Fruit fly (Drosophila melanogaster) whole organism, embryonic: Measurements from ENCODE around the gene CG43446.
A peak's percentile ranks its signal among the peaks of the same experiment; 100 is the strongest.

ENCODE experiments used
- Atf-2 ChIP-seq: fragments of 200-800 bp; sonication (Bioruptor generic); optimal IDR thresholded peaks from 2 replicates; lab custom pipeline; 2016; ENCODE audit warnings: missing biosample characterization, missing genetic modification characterization
- Bgb ChIP-seq: fragments of 200-800 bp; sonication (Bioruptor generic); IDR thresholded peaks from 2 replicates; pipeline ENCODE4 v1.3.6; 2022; ENCODE audit warnings: missing biosample characterization, missing genetic modification characterization; ENCODE audit not compliant: partially characterized antibody
- CG10979 ChIP-seq: fragments of 200-800 bp; sonication (Bioruptor generic); optimal IDR thresholded peaks from 2 replicates; lab custom pipeline; 2018; ENCODE audit warnings: missing biosample characterization, mild to moderate bottlenecking, missing genetic modification characterization, moderate library complexity
- CG11247 ChIP-seq: fragments of 200-800 bp; sonication (Bioruptor generic); IDR thresholded peaks from 2 replicates; pipeline ENCODE4 v1.3.6; 2022; ENCODE audit warnings: missing biosample characterization, missing genetic modification characterization
- CG12942 ChIP-seq: fragments of 200-800 bp; sonication (Bioruptor generic); optimal IDR thresholded peaks from 3 replicates; lab custom pipeline; 2016; ENCODE audit warnings: missing biosample characterization, missing genetic modification characterization
- CG15696 ChIP-seq: fragments of 200-800 bp; sonication (Bioruptor generic); optimal IDR thresholded peaks from 2 replicates; lab custom pipeline; 2019; ENCODE audit warnings: missing biosample characterization, mild to moderate bottlenecking, missing genetic modification characterization, moderate library complexity
- CG17328 ChIP-seq: fragments of 200-800 bp; sonication (Bioruptor generic); IDR thresholded peaks from 2 replicates; pipeline ENCODE4 v1.3.6; 2022; ENCODE audit warnings: missing biosample characterization, missing genetic modification characterization
- CG30020 ChIP-seq: fragments of 200-800 bp; optimal IDR thresholded peaks from 2 replicates; lab custom pipeline; 2019; ENCODE audit warnings: missing biosample characterization, mild to moderate bottlenecking, missing genetic modification characterization, moderate library complexity
- CG31388 ChIP-seq: fragments of 200-800 bp; sonication (Bioruptor generic); optimal IDR thresholded peaks from 2 replicates; lab custom pipeline; 2016; ENCODE audit warnings: missing biosample characterization, missing genetic modification characterization
- CG34376 ChIP-seq: fragments of 200-800 bp; sonication (Bioruptor generic); optimal IDR thresholded peaks from 2 replicates; lab custom pipeline; 2018; ENCODE audit warnings: missing biosample characterization, mild to moderate bottlenecking, missing genetic modification characterization
- CG34422 ChIP-seq: fragments of 200-800 bp; sonication (Bioruptor generic); IDR thresholded peaks from 3 replicates; pipeline ENCODE4 v1.3.6; 2022; ENCODE audit warnings: missing biosample characterization, missing genetic modification characterization
- CG4617 ChIP-seq: fragments of 200-800 bp; sonication (Bioruptor generic); optimal IDR thresholded peaks from 3 replicates; lab custom pipeline; 2016; ENCODE audit warnings: missing biosample characterization, missing genetic modification characterization, borderline replicate concordance
- CG4730 ChIP-seq: fragments of 200-800 bp; sonication (Bioruptor generic); IDR thresholded peaks from 2 replicates; pipeline ENCODE4 v1.3.6; 2022; ENCODE audit warnings: missing biosample characterization, missing genetic modification characterization
- CG4854 ChIP-seq: fragments of 200-800 bp; sonication (Bioruptor generic); optimal IDR thresholded peaks from 2 replicates; lab custom pipeline; 2016; ENCODE audit warnings: missing biosample characterization, missing genetic modification characterization, inconsistent platforms
- CG6175 ChIP-seq: fragments of 200-800 bp; sonication (Bioruptor generic); IDR thresholded peaks from 3 replicates; pipeline ENCODE4 v1.3.6; 2022; ENCODE audit warnings: missing biosample characterization, missing genetic modification characterization
- CG6791 ChIP-seq: fragments of 200-800 bp; sonication (Bioruptor generic); IDR thresholded peaks from 3 replicates; pipeline ENCODE4 v1.3.6; 2022; ENCODE audit warnings: missing biosample characterization, missing genetic modification characterization; ENCODE audit not compliant: partially characterized antibody
- CG7963 ChIP-seq: fragments of 200-800 bp; sonication (Bioruptor generic); IDR thresholded peaks from 3 replicates; pipeline ENCODE4 v1.3.6; 2022; ENCODE audit warnings: missing biosample characterization, missing genetic modification characterization; ENCODE audit not compliant: partially characterized antibody
- CG8388 ChIP-seq: fragments of 200-800 bp; sonication (Bioruptor generic); optimal IDR thresholded peaks from 2 replicates; lab custom pipeline; 2019; ENCODE audit warnings: missing biosample characterization, mild to moderate bottlenecking, missing genetic modification characterization, moderate library complexity
- CrebB ChIP-seq: fragments of 200-800 bp; sonication (Bioruptor generic); optimal IDR thresholded peaks from 3 replicates; lab custom pipeline; 2018; ENCODE audit warnings: missing biosample characterization, mild to moderate bottlenecking, missing genetic modification characterization
- Dip2 ChIP-seq: fragments of 200-800 bp; sonication (Bioruptor generic); IDR thresholded peaks from 2 replicates; pipeline ENCODE4 v1.3.6; 2022; ENCODE audit warnings: missing biosample characterization, missing genetic modification characterization
- Fer3 ChIP-seq: fragments of 200-800 bp; sonication (Bioruptor generic); optimal IDR thresholded peaks from 2 replicates; lab custom pipeline; 2018; ENCODE audit warnings: missing biosample characterization, mild to moderate bottlenecking, missing genetic modification characterization, moderate library complexity
- Gug ChIP-seq: fragments of 200-800 bp; sonication (Bioruptor generic); IDR thresholded peaks from 4 replicates; pipeline ENCODE4 v1.3.6; 2022; ENCODE audit warnings: missing biosample characterization, missing genetic modification characterization
- MBD-R2 ChIP-seq: fragments of 200-800 bp; sonication (Bioruptor generic); IDR thresholded peaks from 2 replicates; pipeline ENCODE4 v1.3.6; 2022; ENCODE audit warnings: missing biosample characterization, missing genetic modification characterization
- Mad ChIP-seq: fragments of 200-800 bp; sonication (Bioruptor generic); optimal IDR thresholded peaks from 2 replicates; lab custom pipeline; 2016; ENCODE audit warnings: missing biosample characterization, missing genetic modification characterization
- Med ChIP-seq: fragments of 200-800 bp; sonication (Bioruptor generic); peaks from one replicate; lab custom pipeline; 2016; ENCODE audit warnings: missing biosample characterization, missing genetic modification characterization, mild to moderate bottlenecking, inconsistent platforms, moderate library complexity
- NK7.1 ChIP-seq: fragments of 200-800 bp; sonication (Bioruptor generic); optimal IDR thresholded peaks from 3 replicates; lab custom pipeline; 2016; ENCODE audit warnings: missing biosample characterization, missing genetic modification characterization
- Six4 ChIP-seq: fragments of 200-800 bp; sonication (Bioruptor generic); optimal IDR thresholded peaks from 2 replicates; lab custom pipeline; 2016; ENCODE audit warnings: missing biosample characterization, missing genetic modification characterization
- Sox102F ChIP-seq: fragments of 200-800 bp; sonication (Bioruptor generic); optimal IDR thresholded peaks from 2 replicates; lab custom pipeline; 2018; ENCODE audit warnings: missing biosample characterization, mild to moderate bottlenecking, missing genetic modification characterization, moderate library complexity
- TFAM ChIP-seq: fragments of 200-800 bp; sonication (Bioruptor generic); optimal IDR thresholded peaks from 2 replicates; lab custom pipeline; 2017; ENCODE audit warnings: missing biosample characterization, missing genetic modification characterization, inconsistent platforms
- YL-1 ChIP-seq: fragments of 200-800 bp; sonication (Bioruptor generic); optimal IDR thresholded peaks from 3 replicates; lab custom pipeline; 2017; ENCODE audit warnings: missing biosample characterization, mild to moderate bottlenecking, missing genetic modification characterization
- ash1 ChIP-seq: fragments of 200-800 bp; sonication (Bioruptor generic); optimal IDR thresholded peaks from 2 replicates; lab custom pipeline; 2018; ENCODE audit warnings: missing biosample characterization, mild to moderate bottlenecking, missing genetic modification characterization
- cwo ChIP-seq: fragments of 200-800 bp; sonication (Bioruptor generic); optimal IDR thresholded peaks from 3 replicates; lab custom pipeline; 2017; ENCODE audit warnings: missing biosample characterization, missing genetic modification characterization, mild to moderate bottlenecking, moderate library complexity, missing genetic modification reagents
- en ChIP-seq: fragments of 200-800 bp; sonication (Bioruptor generic); optimal IDR thresholded peaks from 2 replicates; lab custom pipeline; 2016; ENCODE audit warnings: missing biosample characterization, missing genetic modification characterization
- fru ChIP-seq: fragments of >200 bp; optimal IDR thresholded peaks from 2 replicates; lab custom pipeline; 2017
- inv ChIP-seq: fragments of 200-800 bp; sonication (Bioruptor generic); IDR thresholded peaks from 2 replicates; pipeline ENCODE4 v1.3.6; 2022; ENCODE audit warnings: missing biosample characterization, missing genetic modification characterization; ENCODE audit not compliant: partially characterized antibody
- lbe ChIP-seq: fragments of 200-800 bp; sonication (Bioruptor generic); optimal IDR thresholded peaks from 2 replicates; lab custom pipeline; 2016; ENCODE audit warnings: missing biosample characterization, mild to moderate bottlenecking, missing genetic modification characterization
- lola ChIP-seq, 3 experiments: fragments of >200 bp in 2 of 3; fragments of 200-800 bp in 1 of 3; sonication (Bioruptor generic) in 1 of 3; optimal IDR thresholded peaks; 2 replicates each; lab custom pipeline; 2017 to 2019; ENCODE audit warnings: missing biosample characterization in 3 of 3, missing genetic modification characterization in 3 of 3, mild to moderate bottlenecking in 1 of 3, moderate library complexity in 1 of 3
- lov ChIP-seq, 2 experiments: fragments of 200-800 bp in 1 of 2; fragments of >200 bp in 1 of 2; sonication (Bioruptor generic) in 1 of 2; IDR thresholded peaks in 1 of 2; optimal IDR thresholded peaks in 1 of 2; 2 replicates in 1 of 2; 3 replicates in 1 of 2; pipeline versions ENCODE4 v1.3.6 to Lab custom; 2017 to 2022; ENCODE audit warnings: missing biosample characterization in 1 of 2, missing genetic modification characterization in 1 of 2
- pfk ChIP-seq: fragments of 200-800 bp; sonication (Bioruptor generic); optimal IDR thresholded peaks from 2 replicates; lab custom pipeline; 2018; ENCODE audit warnings: missing biosample characterization, mild to moderate bottlenecking, missing genetic modification characterization, moderate library complexity
- pzg ChIP-seq: fragments of 200-800 bp; sonication (Bioruptor generic); optimal IDR thresholded peaks from 3 replicates; lab custom pipeline; 2018; ENCODE audit warnings: missing biosample characterization, mild to moderate bottlenecking, missing genetic modification characterization, moderate library complexity
- ro ChIP-seq: fragments of 200-800 bp; sonication (Bioruptor generic); IDR thresholded peaks from 2 replicates; pipeline ENCODE4 v1.3.6; 2022; ENCODE audit warnings: missing biosample characterization, missing genetic modification characterization
- sc ChIP-seq, 3 experiments: fragments of >200 bp in 2 of 3; fragments of 200-800 bp in 1 of 3; sonication (Bioruptor generic) in 1 of 3; optimal IDR thresholded peaks; 2 replicates in 2 of 3; 3 replicates in 1 of 3; lab custom pipeline; 2017; ENCODE audit warnings: mild to moderate bottlenecking in 1 of 3, missing biosample characterization in 1 of 3, missing genetic modification characterization in 1 of 3, missing genetic modification reagents in 1 of 3
- sim ChIP-seq: fragments of 200-800 bp; sonication (Bioruptor generic); IDR thresholded peaks from 2 replicates; pipeline ENCODE4 v1.3.6; 2022; ENCODE audit warnings: missing biosample characterization, missing genetic modification characterization
- unpg ChIP-seq: fragments of 200-800 bp; sonication (Bioruptor generic); optimal IDR thresholded peaks from 3 replicates; lab custom pipeline; 2018; ENCODE audit warnings: missing biosample characterization, mild to moderate bottlenecking, missing genetic modification characterization, moderate library complexity
- vfl ChIP-seq: fragments of 200-800 bp; sonication (Bioruptor generic); optimal IDR thresholded peaks from 2 replicates; lab custom pipeline; 2016; ENCODE audit warnings: missing biosample characterization, missing genetic modification characterization
- vnd ChIP-seq: fragments of 200-800 bp; sonication (Bioruptor generic); IDR thresholded peaks from 3 replicates; pipeline ENCODE4 v1.3.6; 2022; ENCODE audit warnings: missing biosample characterization, missing genetic modification characterization; ENCODE audit not compliant: partially characterized antibody

Gene CG43446

DNA sequence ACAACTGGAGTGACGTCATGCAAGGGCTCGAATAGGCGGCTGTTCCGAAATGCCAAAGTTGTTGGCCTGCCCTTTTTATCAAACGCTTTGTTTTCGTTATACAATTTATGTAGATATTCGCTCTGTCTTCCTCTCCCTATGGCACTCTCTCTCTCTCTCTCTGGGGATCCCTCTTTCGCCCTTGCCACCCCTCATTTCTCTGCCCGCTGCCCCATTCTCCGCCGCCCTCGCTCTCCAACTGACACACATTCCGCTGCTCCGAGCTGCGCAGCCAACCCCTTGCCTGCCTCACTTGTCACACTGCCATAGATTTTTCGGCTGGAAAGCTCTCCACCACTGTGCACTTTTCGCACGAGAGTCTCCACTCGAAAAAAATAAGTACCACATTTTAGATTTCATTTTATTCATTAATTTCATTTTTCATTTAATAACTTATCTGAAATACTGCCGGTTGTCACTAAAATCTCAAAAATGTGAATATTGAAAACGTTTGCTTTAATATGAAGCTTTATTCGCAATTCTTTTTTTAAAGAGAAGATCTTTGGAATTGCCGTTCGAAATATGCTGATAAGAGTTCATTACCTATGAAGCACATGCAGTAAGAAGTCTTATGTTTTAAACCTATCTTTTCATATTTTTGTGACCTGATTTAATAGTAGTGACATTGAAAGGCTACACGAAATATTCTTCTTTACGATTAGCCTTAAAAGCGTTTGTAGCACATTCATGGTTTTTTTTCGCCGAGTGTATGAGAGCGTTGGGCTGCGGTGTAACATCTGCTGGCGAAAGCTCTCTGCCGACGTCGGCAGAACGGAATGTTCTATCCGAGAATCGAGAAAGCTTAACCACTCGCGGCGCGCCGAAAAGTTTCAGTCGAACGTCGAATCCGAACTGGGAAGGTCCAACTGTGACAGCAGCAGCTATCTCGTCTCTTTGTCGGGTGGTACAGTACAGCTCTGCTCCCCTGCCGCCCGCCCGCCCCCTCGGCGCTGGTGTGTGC lies 30.6 kb downstream of the CG43446 start (continued):
- TF ChIP-seq lbe (GFP tag; lab: Kevin White, UChicago) = peak; percentile 46
- TF ChIP-seq fru (lab: Kevin White, UChicago) = no peak
- peak; percentile 77 for TF ChIP-seq CG4854 (GFP tag; lab: Kevin White, UChicago)
- TF ChIP-seq CG31388 (GFP tag; lab: Kevin White, UChicago) = peak; percentile 2
- no peak for TF ChIP-seq CrebB (tag; lab: Kevin White, UChicago)
- TF ChIP-seq CG4730 (GFP tag; lab: Robert Waterston, UW) = peak; percentile 27; the same call in 1 of the 2 replicates
- TF ChIP-seq sim (GFP tag; lab: Robert Waterston, UW) = no peak
- TF ChIP-seq CG4617 = peak; percentile 48
- peak; percentile 93 for TF ChIP-seq cwo (GFP tag; lab: Kevin White, UChicago)
- TF ChIP-seq CG7963 (GFP tag; lab: Robert Waterston, UW) = no peak
- TF ChIP-seq unpg (GFP tag; lab: Kevin White, UChicago) = peak; percentile 67
- peak; percentile 58 for TF ChIP-seq CG12942 (GFP tag; lab: Kevin White, UChicago)
- peak; percentile 64 for TF ChIP-seq YL-1 (GFP tag; lab: Kevin White, UChicago)
- peak; percentile 49; the same call in 1 of the 2 replicates for TF ChIP-seq ro (GFP tag; lab: Robert Waterston, UW)
- TF ChIP-seq Bgb = peak; percentile 69
- peak; percentile 92 for TF ChIP-seq CG34376
- TF ChIP-seq Atf-2 (GFP tag; lab: Kevin White, UChicago) = peak; percentile 76
- no peak for TF ChIP-seq sc (optimal IDR thresholded peaks at IDR 0.05; lab: Kevin White, UChicago)
- peak; percentile 87 for TF ChIP-seq sc (GFP tag; optimal IDR thresholded peaks at IDR 0.05; lab: Kevin White, UChicago)
- peak; percentile 89 for TF ChIP-seq Sox102F
- TF ChIP-seq CG30020 (tag; lab: Kevin White, UChicago) = peak; percentile 53
- peak; percentile 66 for TF ChIP-seq NK7.1 (GFP tag; lab: Kevin White, UChicago)
- peak; percentile 53 for TF ChIP-seq en (GFP tag; lab: Kevin White, UChicago)
- TF ChIP-seq CG17328 (GFP tag; lab: Robert Waterston, UW) = peak; percentile 12; the same call in 1 of the 2 replicates
- peak; percentile 74 for TF ChIP-seq Mad (GFP tag; lab: Kevin White, UChicago)
- peak; percentile 40; the same call in 1 of the 2 replicates for TF ChIP-seq CG11247 (GFP tag; lab: Robert Waterston, UW)
- TF ChIP-seq Fer3 (tag; lab: Kevin White, UChicago) = peak; percentile 80
- TF ChIP-seq Dip2 (GFP tag; lab: Robert Waterston, UW) = no peak
- TF ChIP-seq CG6175 (GFP tag; lab: Robert Waterston, UW) = peak; percentile 52; the same call in 2 of the 3 replicates
- no peak for TF ChIP-seq pfk (GFP tag; lab: Kevin White, UChicago)
- TF ChIP-seq Med (GFP tag; lab: Kevin White, UChicago) = peak; percentile 92
- peak; percentile 74 for TF ChIP-seq vfl (GFP tag; lab: Kevin White, UChicago)
- TF ChIP-seq inv (GFP tag; lab: Robert Waterston, UW) = no peak
- TF ChIP-seq ash1 = no peak
- peak; percentile 1 for TF ChIP-seq TFAM (GFP tag; lab: Kevin White, UChicago)
- peak; percentile 65 for TF ChIP-seq Gug (GFP tag; lab: Robert Waterston, UW)
- peak; percentile 68; the same call in 2 of the 3 replicates for TF ChIP-seq CG34422 (GFP tag; lab: Robert Waterston, UW)
- peak; percentile 83 for TF ChIP-seq CG10979
- peak; percentile 25 for TF ChIP-seq CG15696
- peak; percentile 81 for TF ChIP-seq CG8388
- peak; percentile 9; the same call in 1 of the 3 replicates for TF ChIP-seq CG6791
- no peak for TF ChIP-seq vnd (GFP tag; lab: Robert Waterston, UW)
- TF ChIP-seq lov (optimal IDR thresholded peaks at IDR 0.05; lab: Kevin White, UChicago) = no peak
- no peak for TF ChIP-seq lov (GFP tag; IDR thresholded peaks at IDR 0.05; lab: Robert Waterston, UW)
- peak in 1 of 3 experiments; percentile 78 for TF ChIP-seq lola (GFP tag; optimal IDR thresholded peaks at IDR 0.05; lab: Kevin White, UChicago)
- TF ChIP-seq pzg = no peak
- TF ChIP-seq Six4 (GFP tag; lab: Kevin White, UChicago) = peak; percentile 86
- no peak; the same call in 1 of the 2 replicates for TF ChIP-seq MBD-R2 (GFP tag; lab: Robert Waterston, UW)
